Fruit fly (Drosophila melanogaster): ENCODE results near the gene Mitofilin.

Gene Mitofilin

dm6 chr3R:22066440-22066839 is 43.3 kb upstream of the Mitofilin start (continued):
- TF ChIP-seq CG34376 (GFP tag; optimal IDR thresholded peaks at IDR 0.05) (no peak), cg (GFP tag; optimal IDR thresholded peaks at IDR 0.05) (no peak), prd (optimal IDR thresholded peaks at IDR 0.05) (no peak), prd (GFP tag; IDR thresholded peaks at IDR 0.05) (no peak), CG15514 (GFP tag; optimal IDR thresholded peaks at IDR 0.05) (no peak), nerfin-1 (tag; optimal IDR thresholded peaks at IDR 0.05) (no peak), CG4820 (GFP tag; optimal IDR thresholded peaks at IDR 0.05) (no peak), chn (GFP tag; optimal IDR thresholded peaks at IDR 0.05) (no peak), CG11247 (GFP tag; IDR thresholded peaks at IDR 0.05) (no peak), bcd (GFP tag; optimal IDR thresholded peaks at IDR 0.05) (no peak), Atf-2 (GFP tag; optimal IDR thresholded peaks at IDR 0.05) (no peak), Gug (GFP tag; IDR thresholded peaks at IDR 0.05) (no peak), CG13296 (GFP tag; optimal IDR thresholded peaks at IDR 0.05) (no peak), BEAF-32 (GFP tag; optimal IDR thresholded peaks at IDR 0.05) (no peak), pita (GFP tag; optimal IDR thresholded peaks at IDR 0.05) (no peak), Poxn (GFP tag; IDR thresholded peaks at IDR 0.05) (no peak), CG32532 (GFP tag; IDR thresholded peaks at IDR 0.05) (no peak), luna (GFP tag; optimal IDR thresholded peaks at IDR 0.05) (no peak), al (GFP tag; IDR thresholded peaks at IDR 0.05) (no peak), CG30403 (GFP tag; optimal IDR thresholded peaks at IDR 0.05) (no peak), PHDP (tag; optimal IDR thresholded peaks at IDR 0.05) (no peak), CG2120 (GFP tag; optimal IDR thresholded peaks at IDR 0.05) (no peak), CG17361 (GFP tag; IDR thresholded peaks at IDR 0.05) (no peak), pros (GFP tag; optimal IDR thresholded peaks at IDR 0.05) (no peak), Vsx1 (GFP tag; optimal IDR thresholded peaks at IDR 0.05) (no peak), stwl (tag; optimal IDR thresholded peaks at IDR 0.05) (peak; percentile 33), Abd-B (GFP tag; optimal IDR thresholded peaks at IDR 0.05) (no peak), CG18619 (GFP tag; optimal IDR thresholded peaks at IDR 0.05) (no peak), CG1792 (GFP tag; optimal IDR thresholded peaks at IDR 0.05) (no peak), grau (tag; optimal IDR thresholded peaks at IDR 0.05) (no peak), sima (GFP tag; optimal IDR thresholded peaks at IDR 0.05) (no peak), cad (GFP tag; optimal IDR thresholded peaks at IDR 0.05) (no peak), CG17385 (GFP tag; optimal IDR thresholded peaks at IDR 0.05) (no peak), sisA (GFP tag; IDR thresholded peaks at IDR 0.05) (no peak), fd96Cb (tag; optimal IDR thresholded peaks at IDR 0.05) (no peak), chinmo (GFP tag; IDR thresholded peaks at IDR 0.05; ENCODE audit: partially characterized antibody) (no peak), CG3163 (GFP tag; optimal IDR thresholded peaks at IDR 0.05) (no peak), Pdp1 (GFP tag; optimal IDR thresholded peaks at IDR 0.05) (peak in 1 of 2 experiments; percentile 11), trem (tag; optimal IDR thresholded peaks at IDR 0.05) (no peak), grn (GFP tag; optimal IDR thresholded peaks at IDR 0.05) (peak; percentile 2), Doc3 (GFP tag; IDR thresholded peaks at IDR 0.05; ENCODE audit: partially characterized antibody) (no peak), Xbp1 (GFP tag; optimal IDR thresholded peaks at IDR 0.05) (no peak), CG11456 (GFP tag; IDR thresholded peaks at IDR 0.05) (no peak), pum (GFP tag; optimal IDR thresholded peaks at IDR 0.05) (no peak), gem (tag; optimal IDR thresholded peaks at IDR 0.05) (no peak), Oli (tag; optimal IDR thresholded peaks at IDR 0.05) (no peak), GATAe (GFP tag; conservative IDR thresholded peaks at IDR 0.05) (no peak)

Data from whole organism, embryonic.